Fruit fly (Drosophila melanogaster) whole organism, embryonic: ENCODE measurements around the gene CG43367.

Source experiments
- CG10209 ChIP-seq: fragments of 200-800 bp; sonication (Bioruptor generic); optimal IDR thresholded peaks from 3 replicates; lab custom pipeline; 2017; ENCODE audit warnings: missing biosample characterization, mild to moderate bottlenecking, missing genetic modification characterization, missing genetic modification reagents
- CG10462 ChIP-seq: fragments of 200-800 bp; sonication (Bioruptor generic); optimal IDR thresholded peaks from 2 replicates; lab custom pipeline; 2016; ENCODE audit warnings: missing biosample characterization, missing genetic modification characterization
- CG10565 ChIP-seq: fragments of 200-800 bp; sonication (Bioruptor generic); optimal IDR thresholded peaks from 3 replicates; lab custom pipeline; 2016; ENCODE audit warnings: missing biosample characterization, mild to moderate bottlenecking, missing genetic modification characterization
- CG10654 ChIP-seq: fragments of 200-800 bp; sonication (Bioruptor generic); optimal IDR thresholded peaks from 2 replicates; lab custom pipeline; 2016; ENCODE audit warnings: missing biosample characterization, missing genetic modification characterization
- CG11093 ChIP-seq: fragments of 200-800 bp; sonication (Bioruptor generic); IDR thresholded peaks from 3 replicates; pipeline ENCODE4 v1.3.6; 2022; ENCODE audit warnings: missing biosample characterization, missing genetic modification characterization
- CG12155 ChIP-seq: fragments of 200-800 bp; sonication (Bioruptor generic); optimal IDR thresholded peaks from 3 replicates; lab custom pipeline; 2016; ENCODE audit warnings: missing biosample characterization, missing genetic modification characterization
- CG14965 ChIP-seq: fragments of 200-800 bp; sonication (Bioruptor generic); optimal IDR thresholded peaks from 2 replicates; lab custom pipeline; 2016; ENCODE audit warnings: missing biosample characterization, missing genetic modification characterization, borderline replicate concordance
- CG15514 ChIP-seq: fragments of 200-800 bp; sonication (Bioruptor generic); optimal IDR thresholded peaks from 3 replicates; lab custom pipeline; 2017; ENCODE audit warnings: missing biosample characterization, missing genetic modification characterization, mild to moderate bottlenecking, moderate library complexity, missing genetic modification reagents
- CG15601 ChIP-seq: fragments of 200-800 bp; sonication (Bioruptor generic); optimal IDR thresholded peaks from 3 replicates; lab custom pipeline; 2019; ENCODE audit warnings: missing biosample characterization, mild to moderate bottlenecking, missing genetic modification characterization, moderate library complexity
- CG31441 ChIP-seq: fragments of 200-800 bp; sonication (Bioruptor generic); IDR thresholded peaks from 2 replicates; pipeline ENCODE4 v1.3.6; 2022; ENCODE audit warnings: missing biosample characterization, missing genetic modification characterization
- CG32767 ChIP-seq: fragments of 200-800 bp; sonication (Bioruptor generic); IDR thresholded peaks from 2 replicates; pipeline ENCODE4 v1.3.6; 2022; ENCODE audit warnings: missing biosample characterization, missing genetic modification characterization
- CG3847 ChIP-seq: fragments of 200-800 bp; sonication (Bioruptor generic); IDR thresholded peaks from 2 replicates; pipeline ENCODE4 v1.3.6; 2022; ENCODE audit warnings: missing biosample characterization, missing genetic modification characterization
- CG43689 ChIP-seq: fragments of 200-800 bp; sonication (Bioruptor generic); IDR thresholded peaks from 2 replicates; pipeline ENCODE4 v1.3.6; 2022; ENCODE audit warnings: missing biosample characterization, missing genetic modification characterization
- CG4820 ChIP-seq: fragments of 200-800 bp; sonication (Bioruptor generic); optimal IDR thresholded peaks from 3 replicates; lab custom pipeline; 2016; ENCODE audit warnings: missing biosample characterization, missing genetic modification characterization
- CG5180 ChIP-seq: fragments of 200-800 bp; sonication (Bioruptor generic); optimal IDR thresholded peaks from 3 replicates; lab custom pipeline; 2017; ENCODE audit warnings: missing biosample characterization, missing genetic modification characterization, mild to moderate bottlenecking, moderate library complexity, missing genetic modification reagents
- CG5953 ChIP-seq: fragments of 200-800 bp; sonication (Bioruptor generic); IDR thresholded peaks from 2 replicates; pipeline ENCODE4 v1.3.6; 2022; ENCODE audit warnings: missing biosample characterization, missing genetic modification characterization
- CG6272 ChIP-seq: fragments of 200-800 bp; sonication (Bioruptor generic); IDR thresholded peaks from 2 replicates; pipeline ENCODE4 v1.3.6; 2022; ENCODE audit warnings: missing biosample characterization, missing genetic modification characterization
- CG8089 ChIP-seq: fragments of 200-800 bp; sonication (Bioruptor generic); optimal IDR thresholded peaks from 3 replicates; lab custom pipeline; 2016; ENCODE audit warnings: missing biosample characterization, missing genetic modification characterization
- CG8388 ChIP-seq: fragments of 200-800 bp; sonication (Bioruptor generic); optimal IDR thresholded peaks from 2 replicates; lab custom pipeline; 2019; ENCODE audit warnings: missing biosample characterization, mild to moderate bottlenecking, missing genetic modification characterization, moderate library complexity
- Camta ChIP-seq: fragments of 200-800 bp; sonication (Bioruptor generic); optimal IDR thresholded peaks from 2 replicates; lab custom pipeline; 2016; ENCODE audit warnings: missing biosample characterization, missing genetic modification characterization
- CrebB ChIP-seq: fragments of 200-800 bp; sonication (Bioruptor generic); optimal IDR thresholded peaks from 3 replicates; lab custom pipeline; 2018; ENCODE audit warnings: missing biosample characterization, mild to moderate bottlenecking, missing genetic modification characterization
- D19B ChIP-seq: fragments of 200-800 bp; sonication (Bioruptor generic); optimal IDR thresholded peaks from 2 replicates; lab custom pipeline; 2017; ENCODE audit warnings: missing biosample characterization, mild to moderate bottlenecking, missing genetic modification characterization
- Dp ChIP-seq: fragments of 200-800 bp; sonication (Bioruptor generic); optimal IDR thresholded peaks from 2 replicates; lab custom pipeline; 2018; ENCODE audit warnings: missing biosample characterization, mild to moderate bottlenecking, missing genetic modification characterization, moderate library complexity
- Gug ChIP-seq: fragments of 200-800 bp; sonication (Bioruptor generic); IDR thresholded peaks from 4 replicates; pipeline ENCODE4 v1.3.6; 2022; ENCODE audit warnings: missing biosample characterization, missing genetic modification characterization
- HLH3B ChIP-seq: fragments of 200-800 bp; sonication (Bioruptor generic); IDR thresholded peaks from 2 replicates; pipeline ENCODE4 v1.3.6; 2022; ENCODE audit warnings: missing biosample characterization, missing genetic modification characterization
- Mes4 ChIP-seq: fragments of 200-800 bp; sonication (Bioruptor generic); optimal IDR thresholded peaks from 2 replicates; lab custom pipeline; 2016; ENCODE audit warnings: missing biosample characterization, missing genetic modification characterization
- NC2β ChIP-seq: fragments of 200-800 bp; sonication (Bioruptor generic); optimal IDR thresholded peaks from 2 replicates; lab custom pipeline; 2016; ENCODE audit warnings: missing biosample characterization, missing genetic modification characterization
- Neu2 ChIP-seq: fragments of 200-800 bp; sonication (Bioruptor generic); optimal IDR thresholded peaks from 3 replicates; lab custom pipeline; 2016; ENCODE audit warnings: missing biosample characterization, missing genetic modification characterization, borderline replicate concordance
- Taf1 ChIP-seq: fragments of 200-800 bp; sonication (Bioruptor generic); IDR thresholded peaks from 2 replicates; pipeline ENCODE4 v1.3.6; 2022; ENCODE audit warnings: missing biosample characterization, missing genetic modification characterization
- Usf ChIP-seq: fragments of 200-800 bp; sonication (Bioruptor generic); optimal IDR thresholded peaks from 2 replicates; lab custom pipeline; 2017; ENCODE audit warnings: missing genotype, missing biosample characterization, missing genetic modification characterization
- abd-A ChIP-seq: fragments of 200-800 bp; sonication (Bioruptor generic); optimal IDR thresholded peaks from 3 replicates; lab custom pipeline; 2019; ENCODE audit warnings: missing biosample characterization, mild to moderate bottlenecking, missing genetic modification characterization, moderate library complexity
- bab2 ChIP-seq: fragments of 200-800 bp; sonication (Bioruptor generic); optimal IDR thresholded peaks from 2 replicates; lab custom pipeline; 2016; ENCODE audit warnings: missing biosample characterization, missing genetic modification characterization
- br ChIP-seq: fragments of >200 bp; optimal IDR thresholded peaks from 2 replicates; lab custom pipeline; 2017
- crol ChIP-seq: fragments of 200-800 bp; sonication (Bioruptor generic); IDR thresholded peaks from 2 replicates; pipeline ENCODE4 v1.3.6; 2022; ENCODE audit warnings: missing biosample characterization, missing genetic modification characterization
- dati ChIP-seq: fragments of 200-800 bp; sonication (Bioruptor generic); IDR thresholded peaks from 2 replicates; pipeline ENCODE4 v1.3.6; 2022; ENCODE audit warnings: missing biosample characterization, missing genetic modification characterization
- dm ChIP-seq: fragments of 200-800 bp; sonication (Bioruptor generic); optimal IDR thresholded peaks from 3 replicates; lab custom pipeline; 2016; ENCODE audit warnings: missing biosample characterization, missing genetic modification characterization
- dmrt11E ChIP-seq: fragments of 200-800 bp; sonication (Bioruptor generic); optimal IDR thresholded peaks from 3 replicates; lab custom pipeline; 2018; ENCODE audit warnings: missing biosample characterization, mild to moderate bottlenecking, missing genetic modification characterization, moderate library complexity
- dysf ChIP-seq: fragments of 200-800 bp; sonication (Bioruptor generic); IDR thresholded peaks from 3 replicates; pipeline ENCODE4 v1.3.6; 2022; ENCODE audit warnings: missing biosample characterization, missing genetic modification characterization
- emc ChIP-seq: fragments of 200-800 bp; sonication (Bioruptor generic); optimal IDR thresholded peaks from 2 replicates; lab custom pipeline; 2016; ENCODE audit warnings: missing biosample characterization, missing genetic modification characterization
- esg ChIP-seq: fragments of 200-800 bp; sonication (Bioruptor generic); conservative IDR thresholded peaks from 2 replicates; pipeline ENCODE4 v1.3.6; 2022; ENCODE audit warnings: missing biosample characterization, missing genetic modification characterization
- gfzf ChIP-seq: fragments of 200-800 bp; sonication (Bioruptor generic); optimal IDR thresholded peaks from 2 replicates; lab custom pipeline; 2016; ENCODE audit warnings: missing biosample characterization, mild to moderate bottlenecking, missing genetic modification characterization, moderate library complexity
- inv ChIP-seq: fragments of 200-800 bp; sonication (Bioruptor generic); IDR thresholded peaks from 2 replicates; pipeline ENCODE4 v1.3.6; 2022; ENCODE audit warnings: missing biosample characterization, missing genetic modification characterization; ENCODE audit not compliant: partially characterized antibody
- kah ChIP-seq: fragments of 200-800 bp; sonication (Bioruptor generic); optimal IDR thresholded peaks from 2 replicates; lab custom pipeline; 2018; ENCODE audit warnings: missing biosample characterization, mild to moderate bottlenecking, missing genetic modification characterization
- oc ChIP-seq: fragments of 200-800 bp; sonication (Bioruptor generic); optimal IDR thresholded peaks from 2 replicates; lab custom pipeline; 2018; ENCODE audit warnings: missing biosample characterization, mild to moderate bottlenecking, missing genetic modification characterization, moderate library complexity
- pfk ChIP-seq: fragments of 200-800 bp; sonication (Bioruptor generic); optimal IDR thresholded peaks from 2 replicates; lab custom pipeline; 2018; ENCODE audit warnings: missing biosample characterization, mild to moderate bottlenecking, missing genetic modification characterization, moderate library complexity
- psq ChIP-seq: fragments of 200-800 bp; sonication (Bioruptor generic); optimal IDR thresholded peaks from 2 replicates; lab custom pipeline; 2017; ENCODE audit warnings: missing biosample characterization, missing genetic modification characterization
- pzg ChIP-seq: fragments of 200-800 bp; sonication (Bioruptor generic); optimal IDR thresholded peaks from 3 replicates; lab custom pipeline; 2018; ENCODE audit warnings: missing biosample characterization, mild to moderate bottlenecking, missing genetic modification characterization, moderate library complexity
- scrt ChIP-seq: fragments of 200-800 bp; sonication (Bioruptor generic); optimal IDR thresholded peaks from 2 replicates; lab custom pipeline; 2018; ENCODE audit warnings: missing biosample characterization, mild to moderate bottlenecking, missing genetic modification characterization, moderate library complexity
- sima ChIP-seq: fragments of 200-800 bp; sonication (Bioruptor generic); optimal IDR thresholded peaks from 2 replicates; lab custom pipeline; 2016; ENCODE audit warnings: missing biosample characterization, missing genetic modification characterization
- slou ChIP-seq: fragments of 200-800 bp; sonication (Bioruptor generic); optimal IDR thresholded peaks from 3 replicates; lab custom pipeline; 2016; ENCODE audit warnings: missing biosample characterization, missing genetic modification characterization
- tup ChIP-seq: fragments of 200-800 bp; sonication (Bioruptor generic); optimal IDR thresholded peaks from 2 replicates; lab custom pipeline; 2016; ENCODE audit warnings: missing biosample characterization, mild to moderate bottlenecking, missing genetic modification characterization, moderate library complexity

The CG43367 gene

dm6 chr3L:4254301-4254834 lies 60.6 kb downstream of the CG43367 start, which contains the start of the genes ago and CG1265 (continued):
- TF ChIP-seq oc (no peak), scrt (GFP tag; lab: Kevin White, UChicago) (no peak), bab2 (peak; percentile 27), dm (GFP tag; lab: Kevin White, UChicago) (no peak), CG5180 (GFP tag; lab: Kevin White, UChicago) (peak; percentile 2), dati (GFP tag; lab: Robert Waterston, UW) (0 out of 2 replicates have a peak, but pooled peaks have one; percentile 19), inv (GFP tag; lab: Robert Waterston, UW) (no peak), br (no peak), CG15514 (GFP tag; lab: Kevin White, UChicago) (no peak), CG10209 (peak; percentile 57), esg (GFP tag; lab: Robert Waterston, UW) (0 out of 2 replicates have a peak, but pooled peaks have one; percentile 7), CG10462 (no peak), Dp (peak; percentile 55), slou (no peak), tup (GFP tag; lab: Kevin White, UChicago) (no peak), psq (GFP tag; lab: Kevin White, UChicago) (no peak), Usf (GFP tag; lab: Kevin White, UChicago) (peak; percentile 37), sima (GFP tag; lab: Kevin White, UChicago) (no peak), crol (no peak), Taf1 (GFP tag; lab: Robert Waterston, UW) (peak; percentile 12; the same call in 1 of the 2 replicates), CG6272 (GFP tag; lab: Robert Waterston, UW) (no peak; the same call in 1 of the 2 replicates), kah (GFP tag; lab: Kevin White, UChicago) (no peak), Mes4 (GFP tag; lab: Kevin White, UChicago) (no peak), dmrt11E (tag; lab: Kevin White, UChicago) (peak; percentile 23), CG10565 (GFP tag; lab: Kevin White, UChicago) (no peak), pfk (no peak), abd-A (tag; lab: Kevin White, UChicago) (no peak), CG14965 (no peak), emc (no peak), gfzf (peak; percentile 73), Gug (GFP tag; lab: Robert Waterston, UW) (peak; percentile 55; the same call in 2 of the 4 replicates), CG4820 (GFP tag; lab: Kevin White, UChicago) (no peak), CG8089 (GFP tag; lab: Kevin White, UChicago) (no peak), CG15601 (peak; percentile 46), HLH3B (GFP tag; lab: Robert Waterston, UW) (no peak; the same call in 1 of the 2 replicates), CG5953 (GFP tag; lab: Robert Waterston, UW) (no peak), CrebB (no peak), CG12155 (peak; percentile 21), pzg (peak; percentile 14), CG11093 (GFP tag; lab: Robert Waterston, UW) (no peak), CG10654 (GFP tag; lab: Kevin White, UChicago) (peak; percentile 28), CG43689 (GFP tag; lab: Robert Waterston, UW) (no peak), Camta (no peak), D19B (GFP tag; lab: Kevin White, UChicago) (no peak), CG31441 (peak; percentile 69), CG8388 (GFP tag; lab: Kevin White, UChicago) (peak; percentile 24), Neu2 (GFP tag; lab: Kevin White, UChicago) (no peak), NC2β (GFP tag; lab: Kevin White, UChicago) (no peak), CG3847 (GFP tag; lab: Robert Waterston, UW) (peak; percentile 12; the same call in 1 of the 2 replicates), CG32767 (no peak), dysf (GFP tag; lab: Robert Waterston, UW) (peak; percentile 40; the same call in 1 of the 3 replicates)
